Fruit fly (Drosophila melanogaster): Measurements from ENCODE around the gene CG1368.

The CG1368 gene

dm6 chrX:14214505-14215449 is 40.2 kb downstream of the CG1368 start (continued):
- TF ChIP-seq pan (optimal IDR thresholded peaks at IDR 0.05), result no peak
- peak in 1 of 2 experiments; percentile 42 for TF ChIP-seq pan (GFP tag; optimal IDR thresholded peaks at IDR 0.05 in 1 of 2, IDR thresholded peaks at IDR 0.05 in 1 of 2)
- no peak for TF ChIP-seq CG12299 (tag; optimal IDR thresholded peaks at IDR 0.05)
- TF ChIP-seq unpg (GFP tag; optimal IDR thresholded peaks at IDR 0.05), result peak; percentile 61
- TF ChIP-seq B-H1 (GFP tag; IDR thresholded peaks at IDR 0.05), result peak; percentile 11; the same call in 1 of the 3 replicates
- no peak for TF ChIP-seq bab2 (GFP tag; optimal IDR thresholded peaks at IDR 0.05)
- TF ChIP-seq ranshi (GFP tag; IDR thresholded peaks at IDR 0.05), result no peak; the same call in 1 of the 2 replicates
- TF ChIP-seq CG14860 (GFP tag; IDR thresholded peaks at IDR 0.05; ENCODE audit: partially characterized antibody), result no peak
- TF ChIP-seq CG1792 (GFP tag; optimal IDR thresholded peaks at IDR 0.05), result no peak
- TF ChIP-seq CG15601 (tag; optimal IDR thresholded peaks at IDR 0.05), result no peak
- TF ChIP-seq CG12744 (GFP tag; optimal IDR thresholded peaks at IDR 0.05), result no peak
- TF ChIP-seq CG7963 (GFP tag; IDR thresholded peaks at IDR 0.05; ENCODE audit: partially characterized antibody), result no peak
- peak; percentile 72 for TF ChIP-seq CG2678 (tag; optimal IDR thresholded peaks at IDR 0.05)
- no peak for TF ChIP-seq da (GFP tag; optimal IDR thresholded peaks at IDR 0.05)
- no peak for TF ChIP-seq CG7745 (tag; optimal IDR thresholded peaks at IDR 0.05)
- peak; percentile 30 for TF ChIP-seq D19A (tag; optimal IDR thresholded peaks at IDR 0.05)
- no peak for TF ChIP-seq CG42726 (GFP tag; IDR thresholded peaks at IDR 0.05; ENCODE audit: partially characterized antibody)
- TF ChIP-seq CG12659 (GFP tag; optimal IDR thresholded peaks at IDR 0.05), result no peak
- peak; percentile 19 for TF ChIP-seq CG15514 (GFP tag; optimal IDR thresholded peaks at IDR 0.05)
- TF ChIP-seq Vsx1 (GFP tag; optimal IDR thresholded peaks at IDR 0.05), result peak; percentile 21
- no peak for TF ChIP-seq CG1832 (GFP tag; optimal IDR thresholded peaks at IDR 0.05)
- no peak for TF ChIP-seq Fer2 (tag; optimal IDR thresholded peaks at IDR 0.05)
- no peak for TF ChIP-seq CG5245 (GFP tag; optimal IDR thresholded peaks at IDR 0.05)
- TF ChIP-seq Doc3 (GFP tag; IDR thresholded peaks at IDR 0.05; ENCODE audit: partially characterized antibody), result no peak
- TF ChIP-seq CG8359 (GFP tag; optimal IDR thresholded peaks at IDR 0.05; ENCODE audit: borderline replicate concordance), result no peak
- no peak for TF ChIP-seq cg (GFP tag; optimal IDR thresholded peaks at IDR 0.05)
- peak; percentile 56 for TF ChIP-seq CG9817 (tag; optimal IDR thresholded peaks at IDR 0.05)
- TF ChIP-seq caup (GFP tag; optimal IDR thresholded peaks at IDR 0.05; ENCODE audit: severe bottlenecking), result peak; percentile 66
- no peak for TF ChIP-seq CG34376 (GFP tag; optimal IDR thresholded peaks at IDR 0.05)
- TF ChIP-seq gcm (GFP tag; optimal IDR thresholded peaks at IDR 0.05), result no peak
- TF ChIP-seq Xbp1 (GFP tag; optimal IDR thresholded peaks at IDR 0.05), result peak; percentile 13
- peak; percentile 52 for TF ChIP-seq fd3F (GFP tag; optimal IDR thresholded peaks at IDR 0.05)
- TF ChIP-seq gsb-n (tag; optimal IDR thresholded peaks at IDR 0.05), result no peak
- no peak for TF ChIP-seq CG2129 (GFP tag; IDR thresholded peaks at IDR 0.05; ENCODE audit: partially characterized antibody)
- TF ChIP-seq Eip74EF (GFP tag; optimal IDR thresholded peaks at IDR 0.05), result no peak
- peak; percentile 48 for TF ChIP-seq CoRest (tag; optimal IDR thresholded peaks at IDR 0.05)
- TF ChIP-seq CG11085 (GFP tag; IDR thresholded peaks at IDR 0.05), result no peak
- no peak for TF ChIP-seq ac (GFP tag; optimal IDR thresholded peaks at IDR 0.05)
- no peak for TF ChIP-seq CG14441 (GFP tag; IDR thresholded peaks at IDR 0.05)
- no peak for TF ChIP-seq sr (GFP tag; IDR thresholded peaks at IDR 0.05)
- TF ChIP-seq aop (GFP tag; IDR thresholded peaks at IDR 0.05), result no peak
- peak; percentile 24 for TF ChIP-seq ind (GFP tag; optimal IDR thresholded peaks at IDR 0.05)
- TF ChIP-seq GATAe (GFP tag; conservative IDR thresholded peaks at IDR 0.05), result no peak
- no peak for TF ChIP-seq Mad (GFP tag; optimal IDR thresholded peaks at IDR 0.05)
- TF ChIP-seq disco-r (GFP tag; optimal IDR thresholded peaks at IDR 0.05), result no peak
- no peak for TF ChIP-seq H15 (GFP tag; IDR thresholded peaks at IDR 0.05)
- no peak for TF ChIP-seq Dp (GFP tag; optimal IDR thresholded peaks at IDR 0.05)

Measured in whole organism, embryonic.